Worm (Caenorhabditis elegans): ENCODE measurements around the gene W02A2.5.
A peak's percentile ranks its signal among the peaks of the same experiment; 100 is the strongest.

The W02A2.5 gene

ce11 chrIV:13383763-13384436 is 41.2 kb downstream of the W02A2.5 start, which contains the start of gene rab-19:
Gene rab-19, minus strand, starts transcription at chrIV:13384386.
- no peak for TF ChIP-seq snpc-4 (tag; optimal IDR thresholded peaks at IDR 0.05)
- TF ChIP-seq ceh-82 (tag; optimal IDR thresholded peaks at IDR 0.05), result no peak
- no peak for TF ChIP-seq mab-5 (tag; optimal IDR thresholded peaks at IDR 0.05)
- TF ChIP-seq sma-9 (GFP tag; optimal IDR thresholded peaks at IDR 0.05), result no peak
- TF ChIP-seq sma-9 (tag; optimal IDR thresholded peaks at IDR 0.05), result no peak
- TF ChIP-seq lsy-2 (tag; optimal IDR thresholded peaks at IDR 0.05), result peak in 1 of 2 experiments; percentile 35
- TF ChIP-seq nhr-10 (tag; optimal IDR thresholded peaks at IDR 0.05), result no peak
- TF ChIP-seq mdl-1 (tag; optimal IDR thresholded peaks at IDR 0.05), result no peak
- TF ChIP-seq mbf-1 (tag; optimal IDR thresholded peaks at IDR 0.05), result no peak
- TF ChIP-seq nhr-25 (tag; optimal IDR thresholded peaks at IDR 0.05), result no peak
- TF ChIP-seq nhr-11 (tag; optimal IDR thresholded peaks at IDR 0.05), result no peak
- TF ChIP-seq lin-11 (tag; optimal IDR thresholded peaks at IDR 0.05), result peak; percentile 37
- no peak for TF ChIP-seq nhr-77 (tag; optimal IDR thresholded peaks at IDR 0.05)
- TF ChIP-seq nhr-129 (tag; optimal IDR thresholded peaks at IDR 0.05), result peak; percentile 87
- no peak for TF ChIP-seq ama-1 (optimal IDR thresholded peaks at IDR 0.05)
- TF ChIP-seq zag-1 (tag; optimal IDR thresholded peaks at IDR 0.05), result no peak
- peak; percentile 37 for TF ChIP-seq C34F6.9 (tag; optimal IDR thresholded peaks at IDR 0.05)

ce11 chrIV:13386043-13386442 is 43.4 kb downstream of the W02A2.5 start, which contains the start of the genes Y62E10A.20, Y62E10A.23 and mdt-9:
Gene Y62E10A.20, minus strand, starts transcription at chrIV:13386091.
Gene Y62E10A.23, plus strand, starts transcription at chrIV:13386324.
Gene mdt-9, plus strand, starts transcription at chrIV:13386380.
- TF ChIP-seq nhr-6 (tag; optimal IDR thresholded peaks at IDR 0.05) (peak; percentile 51), lin-11 (tag; optimal IDR thresholded peaks at IDR 0.05) (peak; percentile 73), nhr-129 (tag; optimal IDR thresholded peaks at IDR 0.05) (peak; percentile 98), unc-55 (GFP tag; optimal IDR thresholded peaks at IDR 0.05) (peak; percentile 95), sma-3 (GFP tag; optimal IDR thresholded peaks at IDR 0.05) (peak; percentile 58), mab-5 (tag; optimal IDR thresholded peaks at IDR 0.05) (peak; percentile 67), alr-1 (tag; optimal IDR thresholded peaks at IDR 0.05) (peak; percentile 36), ceh-16 (tag; optimal IDR thresholded peaks at IDR 0.05) (no peak), gmeb-1 (tag; optimal IDR thresholded peaks at IDR 0.05) (peak; percentile 79), nhr-77 (tag; optimal IDR thresholded peaks at IDR 0.05) (no peak), ztf-4 (tag; optimal IDR thresholded peaks at IDR 0.05) (peak; percentile 56), egl-27 (tag; optimal IDR thresholded peaks at IDR 0.05) (peak; percentile 50), nhr-21 (tag; optimal IDR thresholded peaks at IDR 0.05) (peak; percentile 58), fos-1 (tag; optimal IDR thresholded peaks at IDR 0.05) (peak; percentile 32), crh-2 (tag; optimal IDR thresholded peaks at IDR 0.05) (peak; percentile 86), unc-62 (GFP tag; optimal IDR thresholded peaks at IDR 0.05) (no peak), ama-1 (optimal IDR thresholded peaks at IDR 0.05) (no peak), nhr-23 (tag; optimal IDR thresholded peaks at IDR 0.05) (no peak), elt-1 (tag; optimal IDR thresholded peaks at IDR 0.05) (no peak), aly-2 (tag; optimal IDR thresholded peaks at IDR 0.05) (no peak), F13H6.1 (tag; optimal IDR thresholded peaks at IDR 0.05) (peak; percentile 51), sem-4 (tag; optimal IDR thresholded peaks at IDR 0.05) (peak; percentile 68), skn-1 (tag; optimal IDR thresholded peaks at IDR 0.05) (no peak), lin-13 (GFP tag; optimal IDR thresholded peaks at IDR 0.05) (peak; percentile 78), mdl-1 (tag; optimal IDR thresholded peaks at IDR 0.05) (no peak), sma-9 (GFP tag; optimal IDR thresholded peaks at IDR 0.05) (peak; percentile 71), sma-9 (tag; optimal IDR thresholded peaks at IDR 0.05) (no peak), snpc-4 (tag; optimal IDR thresholded peaks at IDR 0.05) (peak; percentile 78), lsy-2 (tag; optimal IDR thresholded peaks at IDR 0.05) (peak; percentile 45 to 86), ztf-11 (tag; optimal IDR thresholded peaks at IDR 0.05) (no peak), C34F6.9 (tag; optimal IDR thresholded peaks at IDR 0.05) (peak; percentile 80), unc-39 (tag; optimal IDR thresholded peaks at IDR 0.05) (no peak), nhr-25 (tag; optimal IDR thresholded peaks at IDR 0.05) (peak; percentile 76), zag-1 (tag; optimal IDR thresholded peaks at IDR 0.05) (no peak)

ce11 chrIV:13386903-13387302 is 44.2 kb downstream of the W02A2.5 start, which contains the start of gene lsm-3:
Gene lsm-3, plus strand, starts transcription at chrIV:13387203.
- TF ChIP-seq elt-1 (tag; optimal IDR thresholded peaks at IDR 0.05) (no peak), nhr-23 (tag; optimal IDR thresholded peaks at IDR 0.05) (no peak), nhr-12 (tag; optimal IDR thresholded peaks at IDR 0.05) (no peak), lin-13 (GFP tag; optimal IDR thresholded peaks at IDR 0.05) (no peak), unc-55 (GFP tag; optimal IDR thresholded peaks at IDR 0.05) (no peak), crh-2 (tag; optimal IDR thresholded peaks at IDR 0.05) (no peak), elt-3 (tag; optimal IDR thresholded peaks at IDR 0.05) (no peak), unc-62 (GFP tag; optimal IDR thresholded peaks at IDR 0.05) (no peak), ceh-16 (tag; optimal IDR thresholded peaks at IDR 0.05) (no peak), egl-27 (tag; optimal IDR thresholded peaks at IDR 0.05) (no peak), ztf-1 (GFP tag; conservative IDR thresholded peaks at IDR 0.05) (no peak), sem-4 (tag; optimal IDR thresholded peaks at IDR 0.05) (no peak), zag-1 (tag; optimal IDR thresholded peaks at IDR 0.05) (no peak), unc-39 (tag; optimal IDR thresholded peaks at IDR 0.05) (no peak), gmeb-1 (tag; optimal IDR thresholded peaks at IDR 0.05) (no peak), sma-3 (GFP tag; optimal IDR thresholded peaks at IDR 0.05) (no peak), alr-1 (tag; optimal IDR thresholded peaks at IDR 0.05) (no peak)

All from whole organism, L2 larva.